Worm (Caenorhabditis elegans): ENCODE results near the gene ufc-1.

DNA sequence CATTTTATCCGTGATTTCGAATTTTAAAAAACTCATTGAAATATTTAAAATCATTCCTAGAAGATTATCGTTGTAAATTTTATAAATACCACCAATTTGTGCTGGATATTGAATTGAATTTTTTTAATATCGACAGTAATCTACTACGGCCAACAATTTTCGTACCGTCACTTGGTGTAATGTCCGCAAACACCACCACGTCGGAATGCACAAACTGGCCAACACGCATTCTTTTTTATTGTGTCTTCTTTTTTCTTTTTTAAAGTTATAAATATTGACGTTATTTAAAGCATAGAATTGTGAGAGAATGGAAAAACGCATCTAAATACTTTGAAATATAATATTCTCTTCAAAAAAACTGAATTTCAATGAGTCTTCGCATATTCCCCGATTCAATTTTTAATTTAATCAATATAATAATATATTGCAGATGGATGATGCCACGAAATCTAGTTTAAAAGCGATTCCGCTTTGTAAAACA, at the start of gene ufc-1:
- no peak for TF ChIP-seq med-1 (GFP tag; optimal IDR thresholded peaks at IDR 0.05; ENCODE audit: insufficient read depth)
- no peak for TF ChIP-seq ref-1 (GFP tag; conservative IDR thresholded peaks at IDR 0.05)
- TF ChIP-seq ztf-29 (GFP tag; IDR thresholded peaks at IDR 0.05), result no peak
- no peak for TF ChIP-seq klf-2 (GFP tag; conservative IDR thresholded peaks at IDR 0.05)
- TF ChIP-seq flt-1 (GFP tag; IDR thresholded peaks at IDR 0.05), result no peak

Measured in whole organism, midembryonic.